Worm (Caenorhabditis elegans) whole organism, L4/young adult: ENCODE results near the gene srbc-20.

Experiments
- dao-5 ChIP-seq: sonication (generic microtip); optimal IDR thresholded peaks from 2 replicates; lab custom pipeline; 2016; ENCODE audit warnings: missing genotype, missing genetic modification characterization, moderate library complexity, missing compliant biosample characterization
- him-1 ChIP-seq: sonication (generic microtip); optimal IDR thresholded peaks from 2 replicates; lab custom pipeline; 2016; ENCODE audit warnings: missing genotype, missing genetic modification reagents, missing genetic modification characterization, missing compliant biosample characterization

DNA sequence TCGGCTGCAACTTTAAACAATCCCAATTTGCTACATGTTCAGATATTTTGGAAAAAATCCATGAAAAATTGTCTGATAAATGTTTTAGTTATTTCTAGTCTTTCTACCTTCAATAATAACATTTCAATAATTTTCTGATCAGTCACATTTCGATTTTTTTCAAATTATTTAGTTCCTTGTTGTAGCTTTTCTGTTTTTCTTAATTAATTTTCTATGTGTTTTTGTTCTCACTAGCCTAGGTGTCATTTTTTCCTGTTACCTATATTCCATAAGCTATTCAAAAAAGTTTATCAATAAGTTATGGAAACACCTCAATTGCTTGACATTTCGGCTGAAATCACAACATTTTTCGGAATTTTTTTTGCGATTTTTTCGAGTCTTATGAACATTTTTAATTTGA is 6.4 kb downstream of the srbc-20 start, which contains the start of gene srbc-23:
- TF ChIP-seq him-1 (tag; lab: Kevin White, UChicago) (no peak), dao-5 (tag; lab: Kevin White, UChicago) (no peak)
